Worm (Caenorhabditis elegans) whole organism, L1 larva: ENCODE results near the gene ZK177.3.

Source experiments
- C16A3.4 ChIP-seq: fragments of 150-350 bp; optimal IDR thresholded peaks from 2 replicates; lab custom pipeline; 2014; ENCODE audit warnings: missing biosample characterization, missing genetic modification characterization
- C34B4.2 ChIP-seq: sonication (generic microtip); optimal IDR thresholded peaks from 2 replicates; lab custom pipeline; 2017; ENCODE audit warnings: mild to moderate bottlenecking, missing genetic modification characterization, missing compliant biosample characterization
- Y116A8C.19 ChIP-seq: sonication (generic microtip); optimal IDR thresholded peaks from 2 replicates; lab custom pipeline; 2016; ENCODE audit warnings: missing compliant biosample characterization, missing genetic modification characterization, borderline replicate concordance
- aly-2 ChIP-seq: fragments of 150-350 bp; optimal IDR thresholded peaks from 2 replicates; lab custom pipeline; 2014; ENCODE audit warnings: missing biosample characterization, missing genetic modification characterization
- ama-1 ChIP-seq: fragments of 150-350 bp; optimal IDR thresholded peaks from 2 replicates; lab custom pipeline; 2014
- blmp-1 ChIP-seq: fragments of 150-350 bp; optimal IDR thresholded peaks from 2 replicates; lab custom pipeline; 2014; ENCODE audit warnings: missing biosample characterization, missing genetic modification characterization
- ceh-8 ChIP-seq: fragments of 200-800 bp; sonication (Bioruptor generic); optimal IDR thresholded peaks from 2 replicates; lab custom pipeline; 2018; ENCODE audit warnings: mild to moderate bottlenecking, missing genetic modification characterization, moderate library complexity, missing compliant biosample characterization
- ces-1 ChIP-seq: fragments of 150-350 bp; optimal IDR thresholded peaks from 2 replicates; lab custom pipeline; 2014; ENCODE audit warnings: missing biosample characterization, missing genetic modification reagents, missing genetic modification characterization
- dpl-1 ChIP-seq, 3 experiments: fragments of 150-350 bp in 2 of 3; sonication (generic microtip) in 1 of 3; optimal IDR thresholded peaks; 2 replicates each; lab custom pipeline; 2014 to 2017; ENCODE audit warnings: missing biosample characterization in 3 of 3, missing genetic modification characterization in 3 of 3, missing genetic modification reagents in 3 of 3
- dsc-1 ChIP-seq: sonication (generic microtip); optimal IDR thresholded peaks from 2 replicates; lab custom pipeline; 2016; ENCODE audit warnings: mild to moderate bottlenecking, missing genetic modification characterization, missing compliant biosample characterization
- efl-3 ChIP-seq: fragments of 200-800 bp; sonication (Bioruptor generic); optimal IDR thresholded peaks from 2 replicates; lab custom pipeline; 2018; ENCODE audit warnings: mild to moderate bottlenecking, missing genetic modification characterization, missing compliant biosample characterization
- egl-13 ChIP-seq: sonication (generic microtip); optimal IDR thresholded peaks from 2 replicates; lab custom pipeline; 2016; ENCODE audit warnings: missing genotype, missing genetic modification reagents, missing genetic modification characterization, missing compliant biosample characterization
- egl-27 ChIP-seq, 2 experiments: fragments of 150-350 bp in 1 of 2; sonication (generic microtip); optimal IDR thresholded peaks; 3 replicates each; lab custom pipeline; 2017 to 2018; ENCODE audit warnings: missing biosample characterization in 2 of 2, missing genetic modification characterization in 2 of 2, missing genetic modification reagents in 2 of 2
- fkh-4 ChIP-seq: sonication (generic microtip); optimal IDR thresholded peaks from 2 replicates; lab custom pipeline; 2016; ENCODE audit warnings: missing compliant biosample characterization, missing genetic modification characterization, borderline replicate concordance
- hlh-17 ChIP-seq: fragments of 200-800 bp; sonication (Bioruptor generic); optimal IDR thresholded peaks from 2 replicates; lab custom pipeline; 2018; ENCODE audit warnings: missing genetic modification characterization, mild to moderate bottlenecking, missing compliant biosample characterization, moderate library complexity, borderline replicate concordance
- hlh-4 ChIP-seq: sonication (generic microtip); optimal IDR thresholded peaks from 2 replicates; lab custom pipeline; 2016; ENCODE audit warnings: mild to moderate bottlenecking, missing genetic modification characterization, missing compliant biosample characterization
- hpl-2 ChIP-seq: fragments of 150-350 bp; optimal IDR thresholded peaks from 2 replicates; lab custom pipeline; 2014; ENCODE audit warnings: missing biosample characterization, missing genetic modification reagents, missing genetic modification characterization
- irx-1 ChIP-seq: sonication (generic microtip); optimal IDR thresholded peaks from 2 replicates; lab custom pipeline; 2016; ENCODE audit warnings: missing genetic modification characterization, missing compliant biosample characterization
- lin-13 ChIP-seq: fragments of 150-350 bp; optimal IDR thresholded peaks from 2 replicates; lab custom pipeline; 2014; ENCODE audit warnings: missing biosample characterization, missing genetic modification reagents, missing genetic modification characterization
- lin-14 ChIP-seq: fragments of 200-800 bp; sonication (Bioruptor generic); optimal IDR thresholded peaks from 2 replicates; lab custom pipeline; 2018; ENCODE audit warnings: mild to moderate bottlenecking, missing genetic modification characterization, moderate library complexity, missing compliant biosample characterization
- lin-15B ChIP-seq: fragments of 150-350 bp; sonication (generic microtip); optimal IDR thresholded peaks from 3 replicates; lab custom pipeline; 2014; ENCODE audit warnings: missing biosample characterization, missing genetic modification characterization
- lin-35 ChIP-seq, 2 experiments: fragments of 150-350 bp; optimal IDR thresholded peaks; 2 replicates each; lab custom pipeline; 2014; ENCODE audit warnings: missing biosample characterization in 2 of 2, missing genetic modification characterization in 2 of 2, missing genetic modification reagents in 2 of 2
- lir-3 ChIP-seq: sonication (generic microtip); optimal IDR thresholded peaks from 2 replicates; lab custom pipeline; 2016; ENCODE audit warnings: mild to moderate bottlenecking, missing genetic modification characterization, moderate library complexity, missing compliant biosample characterization; ENCODE audit not compliant: poor library complexity
- lsy-2 ChIP-seq, 2 experiments: fragments of 150-350 bp; optimal IDR thresholded peaks; 2 replicates each; lab custom pipeline; 2014; ENCODE audit warnings: missing biosample characterization in 2 of 2, missing genetic modification characterization in 2 of 2
- mef-2 ChIP-seq: fragments of 150-350 bp; optimal IDR thresholded peaks from 2 replicates; lab custom pipeline; 2014; ENCODE audit warnings: missing biosample characterization, missing genetic modification characterization
- nhr-19 ChIP-seq: fragments of 200-800 bp; sonication (Bioruptor generic); conservative IDR thresholded peaks from 2 replicates; pipeline ENCODE4 v1.3.6; 2022; ENCODE audit warnings: missing genetic modification characterization, missing compliant biosample characterization
- nhr-237 ChIP-seq: fragments of 150-350 bp; optimal IDR thresholded peaks from 2 replicates; lab custom pipeline; 2014; ENCODE audit warnings: missing biosample characterization, missing genetic modification characterization
- nhr-84 ChIP-seq: sonication (generic microtip); optimal IDR thresholded peaks from 2 replicates; lab custom pipeline; 2017; ENCODE audit warnings: missing biosample characterization, missing genetic modification characterization
- nhr-85 ChIP-seq: sonication (generic microtip); peaks from one replicate; lab custom pipeline; 2016; ENCODE audit warnings: missing genetic modification characterization, inconsistent platforms, missing compliant biosample characterization
- rnt-1 ChIP-seq: sonication (generic microtip); optimal IDR thresholded peaks from 2 replicates; lab custom pipeline; 2016; ENCODE audit warnings: mild to moderate bottlenecking, missing genetic modification characterization, moderate library complexity, missing compliant biosample characterization
- skn-1 ChIP-seq: fragments of 150-350 bp; optimal IDR thresholded peaks from 2 replicates; lab custom pipeline; 2014; ENCODE audit warnings: missing biosample characterization, missing genetic modification characterization
- snpc-4 ChIP-seq: fragments of 150-350 bp; optimal IDR thresholded peaks from 2 replicates; lab custom pipeline; 2014; ENCODE audit warnings: missing biosample characterization, missing genetic modification characterization
- sup-37 ChIP-seq: fragments of 200-800 bp; sonication (Bioruptor generic); optimal IDR thresholded peaks from 2 replicates; lab custom pipeline; 2018; ENCODE audit warnings: mild to moderate bottlenecking, missing genetic modification characterization, missing compliant biosample characterization
- swsn-7 ChIP-seq: sonication (generic microtip); optimal IDR thresholded peaks from 2 replicates; lab custom pipeline; 2016; ENCODE audit warnings: missing genetic modification characterization, missing compliant biosample characterization
- tbx-2 ChIP-seq: sonication (generic microtip); optimal IDR thresholded peaks from 2 replicates; lab custom pipeline; 2016; ENCODE audit warnings: missing genetic modification characterization, missing compliant biosample characterization
- tlp-1 ChIP-seq: fragments of 150-350 bp; optimal IDR thresholded peaks from 2 replicates; lab custom pipeline; 2014; ENCODE audit warnings: missing biosample characterization, missing genetic modification characterization
- unc-130 ChIP-seq: fragments of 150-350 bp; optimal IDR thresholded peaks from 2 replicates; lab custom pipeline; 2017; ENCODE audit warnings: missing biosample characterization, missing genetic modification characterization, inconsistent platforms
- unc-30 ChIP-seq: sonication (generic microtip); optimal IDR thresholded peaks from 2 replicates; lab custom pipeline; 2017; ENCODE audit warnings: missing biosample characterization, missing genetic modification characterization
- xbp-1 ChIP-seq: sonication (generic microtip); optimal IDR thresholded peaks from 2 replicates; lab custom pipeline; 2016; ENCODE audit warnings: missing genetic modification characterization, missing compliant biosample characterization
- zip-4 ChIP-seq: fragments of 200-800 bp; sonication (Bioruptor generic); optimal IDR thresholded peaks from 2 replicates; lab custom pipeline; 2018; ENCODE audit warnings: mild to moderate bottlenecking, missing genetic modification characterization, moderate library complexity, missing compliant biosample characterization

The ZK177.3 gene

ce11 chrII:5518910-5519309 lies 3.3 kb downstream of the ZK177.3 start, which contains the start of gene ZK177.2:
Gene ZK177.2, plus strand, starts transcription at chrII:5519210.
- no peak for TF ChIP-seq zip-4 (GFP tag; lab: Kevin White, UChicago)
- TF ChIP-seq Y116A8C.19 (tag; lab: Kevin White, UChicago): no peak
- TF ChIP-seq nhr-19 (GFP tag; lab: Robert Waterston, UW): no peak
- no peak for TF ChIP-seq rnt-1
- TF ChIP-seq hlh-17 (GFP tag; lab: Kevin White, UChicago): no peak
- TF ChIP-seq snpc-4 (tag; lab: Kevin White, UChicago): no peak
- no peak for TF ChIP-seq C34B4.2 (tag; lab: Kevin White, UChicago)
- TF ChIP-seq lir-3 (tag; lab: Kevin White, UChicago): no peak
- no peak for TF ChIP-seq skn-1 (tag; lab: Kevin White, UChicago)
- TF ChIP-seq nhr-84 (tag; lab: Kevin White, UChicago): no peak
- TF ChIP-seq efl-3 (GFP tag; lab: Kevin White, UChicago): no peak

ce11 chrII:5521411-5521810 lies 5.8 kb downstream of the ZK177.3 start, which contains the start of gene ZK177.12:
Gene ZK177.12, plus strand, starts transcription at chrII:5521711.
- no peak for TF ChIP-seq egl-13 (tag; lab: Kevin White, UChicago)
- no peak for TF ChIP-seq ces-1
- TF ChIP-seq mef-2 (tag; lab: Kevin White, UChicago): no peak
- no peak for TF ChIP-seq lin-15B
- TF ChIP-seq Y116A8C.19 (tag; lab: Kevin White, UChicago): no peak
- no peak for TF ChIP-seq unc-130 (tag; lab: Kevin White, UChicago)
- no peak for TF ChIP-seq lin-14 (GFP tag; lab: Kevin White, UChicago)
- no peak for TF ChIP-seq lsy-2 (tag; optimal IDR thresholded peaks at IDR 0.05; lab: Kevin White, UChicago)
- no peak for TF ChIP-seq C16A3.4 (tag; lab: Kevin White, UChicago)
- no peak for TF ChIP-seq hlh-17 (GFP tag; lab: Kevin White, UChicago)
- TF ChIP-seq hlh-4 (tag; lab: Kevin White, UChicago): no peak
- no peak for TF ChIP-seq lin-35 (GFP tag; optimal IDR thresholded peaks at IDR 0.05; lab: Kevin White, UChicago)
- no peak for TF ChIP-seq nhr-85 (tag; lab: Kevin White, UChicago)
- no peak for TF ChIP-seq dpl-1 (GFP tag; optimal IDR thresholded peaks at IDR 0.05; lab: Kevin White, UChicago)

ce11 chrII:5522637-5523036 lies 7.0 kb downstream of the ZK177.3 start, which contains the start of gene ZK177.11:
Gene ZK177.11, plus strand, starts transcription at chrII:5522937.
- TF ChIP-seq blmp-1 (tag; lab: Kevin White, UChicago) (no peak), irx-1 (no peak), lin-13 (no peak), tbx-2 (tag; lab: Kevin White, UChicago) (no peak), nhr-237 (no peak), xbp-1 (no peak), dsc-1 (tag; lab: Kevin White, UChicago) (no peak), unc-130 (tag; lab: Kevin White, UChicago) (no peak), ceh-8 (GFP tag; lab: Kevin White, UChicago) (no peak), aly-2 (no peak), lin-14 (GFP tag; lab: Kevin White, UChicago) (no peak), fkh-4 (no peak)

- TF ChIP-seq unc-30 (tag; lab: Kevin White, UChicago) (no peak), egl-27 (tag; optimal IDR thresholded peaks at IDR 0.05; lab: Kevin White, UChicago) (no peak), ama-1 (no peak), efl-3 (GFP tag; lab: Kevin White, UChicago) (no peak), hpl-2 (GFP tag; lab: Kevin White, UChicago) (no peak), sup-37 (GFP tag; lab: Kevin White, UChicago) (no peak), swsn-7 (tag; lab: Kevin White, UChicago) (no peak), C16A3.4 (tag; lab: Kevin White, UChicago) (no peak), tlp-1 (tag; lab: Kevin White, UChicago) (no peak)
These were observed 9.7 kb downstream of the ZK177.3 start, which contains the start of gene tbx-35 for ce11 chrII:5525297-5525696. Gene tbx-35, minus strand, starts transcription at chrII:5525397.
